Worm (Caenorhabditis elegans): ENCODE measurements around the gene rpoa-12.
"Not testable (repeated sequence)": the region's sequence is repeated elsewhere in the genome, so short reads cannot be mapped to it uniquely, and the experiment has no call there.

rpoa-12 gene

DNA sequence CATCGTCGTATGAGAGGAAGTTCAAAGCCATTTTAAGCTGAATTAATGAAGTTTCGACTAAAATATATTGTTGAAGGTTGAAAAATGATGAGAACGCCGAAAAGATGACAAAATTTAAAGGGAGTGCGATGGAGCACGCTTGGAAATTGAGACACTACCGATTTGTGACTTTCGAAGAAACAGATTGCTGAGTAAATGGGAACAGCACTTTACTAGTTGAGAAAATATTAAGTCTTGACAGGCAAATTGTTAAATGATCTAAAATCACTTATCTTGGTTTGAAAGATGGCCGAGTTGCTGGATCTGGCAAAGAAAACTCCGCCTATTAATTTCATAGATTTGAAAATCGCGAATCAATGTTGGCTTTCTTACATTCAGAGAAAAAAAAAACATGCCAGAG, at the start of gene rpoa-12:
Gene rpoa-12 (minus strand): TSS at position 37 of the 400 bp plus-strand sequence.
- TF ChIP-seq flt-1 (GFP tag; IDR thresholded peaks at IDR 0.05) = no peak
- no peak for TF ChIP-seq med-1 (GFP tag; optimal IDR thresholded peaks at IDR 0.05; ENCODE audit: insufficient read depth)
- no peak for TF ChIP-seq cog-1 (tag; optimal IDR thresholded peaks at IDR 0.05)
- TF ChIP-seq ref-1 (GFP tag; conservative IDR thresholded peaks at IDR 0.05) = no peak
- TF ChIP-seq tab-1 (GFP tag; IDR thresholded peaks at IDR 0.05) = no peak
- TF ChIP-seq ztf-23 (GFP tag; IDR thresholded peaks at IDR 0.05) = no peak
- TF ChIP-seq klf-2 (GFP tag; conservative IDR thresholded peaks at IDR 0.05) = no peak
- TF ChIP-seq T22C8.4 (GFP tag; IDR thresholded peaks at IDR 0.05) = no peak
- TF ChIP-seq ztf-29 (GFP tag; IDR thresholded peaks at IDR 0.05) = no peak

DNA sequence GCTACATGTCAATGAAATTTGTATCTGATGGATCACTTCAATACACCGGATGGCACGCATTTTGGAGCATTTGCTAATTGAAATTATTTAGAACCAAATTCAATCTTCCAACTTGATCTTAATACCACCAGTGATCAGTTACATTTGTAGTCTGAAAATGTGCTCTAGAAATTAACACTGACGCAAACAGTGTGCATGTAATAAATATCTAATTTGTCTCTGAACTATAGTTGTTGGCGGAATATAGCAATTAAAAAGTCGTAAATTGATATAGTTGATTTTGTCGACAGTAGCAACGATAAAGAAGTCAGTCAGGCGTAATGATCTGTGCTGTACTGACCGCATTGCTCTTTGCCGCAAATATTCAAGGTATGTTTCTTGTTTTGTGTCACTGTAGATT, 49.1 kb upstream of the rpoa-12 start, which contains the start of gene clec-227:
Gene clec-227 (plus strand): TSS at position 301 of the 400 bp plus-strand sequence.
- TF ChIP-seq med-1 (GFP tag; optimal IDR thresholded peaks at IDR 0.05; ENCODE audit: insufficient read depth) (no peak), ref-1 (GFP tag; conservative IDR thresholded peaks at IDR 0.05) (no peak), flt-1 (GFP tag; IDR thresholded peaks at IDR 0.05) (no peak), T22C8.4 (GFP tag; IDR thresholded peaks at IDR 0.05) (no peak), cog-1 (tag; optimal IDR thresholded peaks at IDR 0.05) (no peak), ztf-23 (GFP tag; IDR thresholded peaks at IDR 0.05) (no peak), tab-1 (GFP tag; IDR thresholded peaks at IDR 0.05) (no peak), klf-2 (GFP tag; conservative IDR thresholded peaks at IDR 0.05) (no peak), ztf-29 (GFP tag; IDR thresholded peaks at IDR 0.05) (no peak)

DNA sequence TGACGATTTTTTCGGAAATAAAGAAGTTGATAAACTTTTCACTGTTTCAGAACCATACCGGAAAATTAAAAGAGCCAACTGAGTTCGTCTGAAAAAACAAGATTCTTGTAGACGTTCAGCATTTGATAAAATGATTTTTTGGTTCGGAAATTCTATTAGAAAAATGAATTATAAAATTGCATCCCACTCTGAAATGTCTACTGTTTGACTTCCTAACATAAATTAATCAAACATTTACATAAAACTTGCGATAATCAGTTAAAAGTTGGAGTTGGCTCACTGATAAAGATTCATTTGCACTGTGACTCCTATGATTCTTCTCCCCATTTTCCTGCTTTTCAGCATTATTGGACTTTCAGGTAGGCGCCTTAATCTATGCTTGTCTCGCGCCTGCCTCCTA, 45.8 kb upstream of the rpoa-12 start, which contains the start of gene clec-57:
Gene clec-57 (plus strand): TSS at position 301 of the 400 bp plus-strand sequence.
- no peak for TF ChIP-seq ztf-29 (GFP tag; IDR thresholded peaks at IDR 0.05)
- no peak for TF ChIP-seq ztf-23 (GFP tag; IDR thresholded peaks at IDR 0.05)
- no peak for TF ChIP-seq cog-1 (tag; optimal IDR thresholded peaks at IDR 0.05)
- no peak for TF ChIP-seq tab-1 (GFP tag; IDR thresholded peaks at IDR 0.05)
- no peak for TF ChIP-seq flt-1 (GFP tag; IDR thresholded peaks at IDR 0.05)
- no peak for TF ChIP-seq T22C8.4 (GFP tag; IDR thresholded peaks at IDR 0.05)
- no peak for TF ChIP-seq med-1 (GFP tag; optimal IDR thresholded peaks at IDR 0.05; ENCODE audit: insufficient read depth)
- no peak for TF ChIP-seq ref-1 (GFP tag; conservative IDR thresholded peaks at IDR 0.05)
- no peak for TF ChIP-seq klf-2 (GFP tag; conservative IDR thresholded peaks at IDR 0.05)

DNA sequence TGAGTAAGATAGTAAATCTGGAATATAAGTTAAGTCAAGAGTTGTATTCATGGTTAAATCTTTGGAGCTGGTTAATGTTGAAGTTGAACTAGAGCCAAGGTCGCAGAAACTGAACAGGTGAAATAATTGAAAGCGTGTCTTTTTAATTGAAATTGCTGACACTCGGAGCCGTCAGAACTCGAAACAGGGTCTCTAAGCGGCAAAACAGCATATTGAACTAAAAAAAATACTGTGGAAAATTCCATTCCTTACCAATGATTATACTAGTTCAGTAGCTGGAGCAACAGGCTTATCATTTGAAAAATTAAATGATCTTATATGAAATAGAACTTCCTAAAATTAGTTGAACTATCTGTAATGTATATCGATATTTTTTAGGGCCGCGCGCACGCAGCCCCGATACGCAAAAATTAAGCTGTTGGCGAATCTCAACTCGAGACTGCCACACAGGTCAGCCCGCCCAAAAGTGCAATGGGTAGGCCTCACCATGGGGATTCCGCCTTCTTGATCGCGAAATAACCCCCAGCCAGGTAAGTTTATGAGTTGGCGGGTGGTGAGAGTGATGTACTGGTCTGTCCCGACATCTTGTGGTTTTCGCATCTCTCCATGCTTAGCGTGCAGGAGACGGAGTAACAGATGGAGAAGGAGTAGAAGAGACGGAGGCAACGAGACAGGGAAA, 45.2 kb upstream of the rpoa-12 start, which contains the start of gene srz-97:
Gene srz-97 (minus strand): TSS at position 51 of the 679 bp plus-strand sequence.
- TF ChIP-seq ztf-29 (GFP tag; IDR thresholded peaks at IDR 0.05) (no peak), flt-1 (GFP tag; IDR thresholded peaks at IDR 0.05) (0 out of 2 replicates have a peak, but pooled peaks have one; percentile 11), ref-1 (GFP tag; conservative IDR thresholded peaks at IDR 0.05) (0 out of 2 replicates have a peak, but pooled peaks have one; percentile 41), ztf-23 (GFP tag; IDR thresholded peaks at IDR 0.05) (no peak), cog-1 (tag; optimal IDR thresholded peaks at IDR 0.05) (no peak)

DNA sequence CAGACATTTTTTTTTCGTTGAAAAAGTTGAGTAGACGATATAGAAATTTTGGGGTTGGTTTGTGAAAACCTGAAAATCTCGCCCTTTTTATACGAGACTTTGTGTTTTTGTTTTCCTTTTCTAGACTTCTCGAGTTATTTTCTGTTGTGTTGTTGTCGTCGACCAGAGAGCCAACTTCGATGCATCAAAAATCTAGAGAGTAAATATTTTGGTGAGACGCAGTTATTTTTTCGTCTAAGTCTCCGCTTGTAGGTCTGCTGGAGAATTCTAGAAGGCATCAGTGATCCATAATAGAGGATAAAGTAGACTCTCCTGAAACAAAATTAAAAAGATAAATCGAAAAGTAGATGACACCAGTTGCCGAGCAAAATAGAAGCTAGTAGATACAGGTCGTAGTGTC, 41.3 kb upstream of the rpoa-12 start, which contains the start of gene F08H9.4:
Gene F08H9.4 (minus strand): TSS at position 61 of the 400 bp plus-strand sequence.
- TF ChIP-seq med-1 (GFP tag; optimal IDR thresholded peaks at IDR 0.05; ENCODE audit: insufficient read depth) (no peak), ref-1 (GFP tag; conservative IDR thresholded peaks at IDR 0.05) (no peak), T22C8.4 (GFP tag; IDR thresholded peaks at IDR 0.05) (no peak), ztf-23 (GFP tag; IDR thresholded peaks at IDR 0.05) (no peak)

DNA sequence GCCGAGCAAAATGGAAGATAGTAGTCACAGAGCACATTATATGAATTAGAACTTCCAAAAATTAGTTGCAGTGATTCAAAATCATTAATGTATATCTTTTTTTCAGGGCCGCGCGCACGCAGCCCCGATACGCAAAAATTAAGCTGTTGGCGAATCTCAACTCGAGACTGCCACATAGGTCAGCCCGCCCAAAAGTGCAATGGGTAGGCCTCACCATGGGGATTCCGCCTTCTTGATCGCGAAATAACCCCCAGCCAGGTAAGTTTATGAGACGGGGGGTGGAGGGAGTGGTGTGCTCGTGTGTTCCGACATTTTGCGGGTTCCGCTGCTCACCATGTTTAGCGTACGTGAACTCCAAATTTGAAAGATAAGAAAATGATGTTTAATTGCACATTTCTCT, 40.0 kb upstream of the rpoa-12 start, which contains the start of gene F08H9.3:
Gene F08H9.3 (minus strand): TSS at position 252 of the 400 bp plus-strand sequence.
- not testable (repeated sequence) for TF ChIP-seq T22C8.4 (GFP tag; IDR thresholded peaks at IDR 0.05); klf-2 (GFP tag; conservative IDR thresholded peaks at IDR 0.05); ref-1 (GFP tag; conservative IDR thresholded peaks at IDR 0.05)

DNA sequence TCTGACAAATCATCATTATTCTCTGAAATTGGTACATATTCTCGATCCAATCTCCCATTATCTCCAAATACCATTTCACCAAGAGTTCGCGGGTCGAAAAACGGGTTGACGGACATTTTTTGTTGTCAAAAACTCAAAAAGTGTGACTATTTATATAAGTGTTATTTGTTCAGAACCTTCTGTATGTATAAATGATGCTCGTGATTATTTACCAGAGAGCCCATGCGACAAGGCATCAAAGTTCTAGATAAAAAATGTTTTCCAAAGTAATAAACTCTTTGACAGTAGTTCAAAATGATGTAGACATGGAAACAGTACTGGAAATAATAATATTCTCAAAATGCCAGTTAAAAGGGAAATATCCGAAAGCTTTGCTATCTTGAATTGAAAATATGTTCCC, 39.5 kb upstream of the rpoa-12 start:
- TF ChIP-seq cog-1 (tag; optimal IDR thresholded peaks at IDR 0.05) (no peak), med-1 (GFP tag; optimal IDR thresholded peaks at IDR 0.05; ENCODE audit: insufficient read depth) (no peak), ztf-29 (GFP tag; IDR thresholded peaks at IDR 0.05) (no peak), ref-1 (GFP tag; conservative IDR thresholded peaks at IDR 0.05) (no peak), klf-2 (GFP tag; conservative IDR thresholded peaks at IDR 0.05) (no peak), ztf-23 (GFP tag; IDR thresholded peaks at IDR 0.05) (no peak), flt-1 (GFP tag; IDR thresholded peaks at IDR 0.05) (no peak), T22C8.4 (GFP tag; IDR thresholded peaks at IDR 0.05) (no peak), tab-1 (GFP tag; IDR thresholded peaks at IDR 0.05) (no peak)

DNA sequence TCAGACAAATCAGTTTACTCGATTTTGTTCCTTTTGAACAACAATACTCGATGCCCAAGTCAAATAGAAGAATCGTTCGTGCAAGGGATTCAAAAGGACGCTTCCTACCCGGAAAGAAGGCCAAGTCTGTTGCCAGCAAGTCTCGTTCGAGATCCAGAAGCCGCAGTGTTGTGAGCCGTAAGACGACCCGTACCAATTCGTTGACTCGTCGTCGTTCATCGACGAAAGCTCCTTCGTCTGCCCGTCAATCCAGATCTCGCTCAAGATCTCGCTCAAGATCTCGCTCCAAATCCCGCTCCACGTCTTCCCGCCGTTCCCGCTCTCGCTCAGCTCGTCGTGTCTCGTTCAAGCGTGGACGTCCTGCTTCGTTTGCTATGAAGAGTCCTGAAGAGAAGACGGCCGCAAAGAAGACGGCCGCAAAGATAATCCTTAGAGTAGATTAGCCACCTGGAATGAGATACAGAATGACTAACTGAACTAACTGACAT, 37.6 kb upstream of the rpoa-12 start, which contains the start of gene F08H9.2:
Gene F08H9.2 (plus strand): TSS at position 51 of the 488 bp plus-strand sequence.
- TF ChIP-seq cog-1 (tag; optimal IDR thresholded peaks at IDR 0.05) (no peak), ref-1 (GFP tag; conservative IDR thresholded peaks at IDR 0.05) (no peak), klf-2 (GFP tag; conservative IDR thresholded peaks at IDR 0.05) (no peak), tab-1 (GFP tag; IDR thresholded peaks at IDR 0.05) (no peak), T22C8.4 (GFP tag; IDR thresholded peaks at IDR 0.05) (no peak), flt-1 (GFP tag; IDR thresholded peaks at IDR 0.05) (no peak), med-1 (GFP tag; optimal IDR thresholded peaks at IDR 0.05; ENCODE audit: insufficient read depth) (no peak), ztf-23 (GFP tag; IDR thresholded peaks at IDR 0.05) (no peak), ztf-29 (GFP tag; IDR thresholded peaks at IDR 0.05) (no peak)

DNA sequence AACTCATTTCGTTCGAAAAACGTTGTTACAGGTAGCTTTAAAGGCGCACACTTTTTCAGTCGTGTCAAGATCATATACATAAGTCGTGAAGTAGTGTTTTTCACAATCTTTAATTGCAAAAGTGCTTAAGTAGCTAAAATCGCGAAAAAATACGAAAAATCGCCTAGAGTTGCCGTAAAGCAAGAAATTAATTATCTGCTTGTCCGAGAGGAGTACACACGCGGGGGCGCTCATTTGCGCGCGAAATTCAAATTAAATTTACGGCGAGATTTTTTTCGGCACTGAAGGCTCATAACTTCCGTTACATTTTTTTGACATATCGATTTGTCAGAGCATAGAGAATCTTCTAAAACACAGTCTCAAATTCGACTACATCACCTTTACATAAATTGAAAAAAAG, 37.0 kb upstream of the rpoa-12 start:
- TF ChIP-seq flt-1 (GFP tag; IDR thresholded peaks at IDR 0.05) (no peak), T22C8.4 (GFP tag; IDR thresholded peaks at IDR 0.05) (no peak), cog-1 (tag; optimal IDR thresholded peaks at IDR 0.05) (no peak), ztf-23 (GFP tag; IDR thresholded peaks at IDR 0.05) (no peak), ref-1 (GFP tag; conservative IDR thresholded peaks at IDR 0.05) (no peak), med-1 (GFP tag; optimal IDR thresholded peaks at IDR 0.05; ENCODE audit: insufficient read depth) (no peak), klf-2 (GFP tag; conservative IDR thresholded peaks at IDR 0.05) (no peak), ztf-29 (GFP tag; IDR thresholded peaks at IDR 0.05) (no peak), tab-1 (GFP tag; IDR thresholded peaks at IDR 0.05) (no peak)
